Fruit fly (Drosophila melanogaster): ENCODE measurements around the gene Ras64B.

Gene Ras64B

DNA sequence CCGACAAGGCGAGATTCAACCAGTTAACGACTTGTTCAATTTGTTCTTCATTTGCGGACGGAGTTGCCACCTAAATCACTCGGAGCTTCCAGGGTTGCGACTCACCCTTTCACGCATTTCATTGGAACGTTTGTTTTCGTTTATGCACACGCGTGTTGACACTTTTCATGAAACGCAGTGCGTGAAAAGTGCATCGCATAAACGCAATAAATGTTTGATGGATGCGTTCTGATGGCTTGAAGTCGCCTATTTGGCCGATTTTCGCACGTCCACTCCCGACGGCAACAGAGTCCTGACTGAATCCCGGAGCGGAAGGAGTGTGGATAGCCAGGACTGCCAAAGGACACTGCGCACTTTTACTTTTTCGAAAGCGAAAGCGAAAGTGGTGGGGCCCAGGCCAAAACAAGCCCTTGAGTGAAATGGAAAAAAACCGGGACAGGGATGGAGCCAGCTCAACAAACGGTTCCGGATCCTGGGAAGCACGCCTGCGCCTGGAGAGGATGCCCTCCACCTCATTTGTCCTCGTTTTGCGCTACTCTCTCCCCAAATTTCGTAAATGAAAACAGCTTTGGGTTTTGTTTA, 39.2 kb downstream of the Ras64B start, which contains the start of gene Teh4:
TSS of gene Teh4 (minus strand) at position 290 of the 582 bp plus-strand sequence.
- no peak for TF ChIP-seq cic (GFP tag; optimal IDR thresholded peaks at IDR 0.05)
- no peak for TF ChIP-seq Clk (GFP tag; optimal IDR thresholded peaks at IDR 0.05)
- no peak for TF ChIP-seq CG11617 (GFP tag; optimal IDR thresholded peaks at IDR 0.05)
- TF ChIP-seq CG7045 (GFP tag; optimal IDR thresholded peaks at IDR 0.05), result peak; percentile 0
- peak; percentile 8 for TF ChIP-seq toe (GFP tag; optimal IDR thresholded peaks at IDR 0.05)
- no peak for TF ChIP-seq CG12768 (GFP tag; optimal IDR thresholded peaks at IDR 0.05)
- peak; percentile 27 for TF ChIP-seq CG5204 (GFP tag; optimal IDR thresholded peaks at IDR 0.05)
- TF ChIP-seq Crg-1 (GFP tag; optimal IDR thresholded peaks at IDR 0.05), result no peak

DNA sequence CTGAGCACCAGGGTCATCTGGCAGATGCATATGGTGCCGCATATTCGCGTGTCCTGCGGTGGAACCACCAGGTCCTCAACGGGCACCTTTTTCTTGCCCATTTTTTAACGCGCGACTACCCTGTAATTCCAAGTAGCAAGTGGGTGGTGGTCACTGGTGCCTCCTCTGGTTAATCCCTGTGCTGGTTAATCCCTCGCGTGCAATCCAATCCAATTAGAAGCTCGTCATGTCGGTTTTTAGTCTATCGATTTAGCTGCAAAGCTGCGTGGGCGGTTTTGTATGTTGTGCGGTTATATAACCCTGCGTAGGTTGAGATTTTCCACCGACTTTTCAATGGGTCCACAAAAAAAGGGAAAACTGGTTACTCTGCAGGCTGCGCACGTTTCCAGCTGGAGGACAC, 45.7 kb downstream of the Ras64B start, which contains the start of gene Teh3:
TSS of gene Teh3 (minus strand) at position 101 of the 400 bp plus-strand sequence.
- TF ChIP-seq CG5204 (GFP tag; optimal IDR thresholded peaks at IDR 0.05), result no peak
- TF ChIP-seq Crg-1 (GFP tag; optimal IDR thresholded peaks at IDR 0.05), result no peak
- no peak for TF ChIP-seq CG12768 (GFP tag; optimal IDR thresholded peaks at IDR 0.05)
- no peak for TF ChIP-seq CG7045 (GFP tag; optimal IDR thresholded peaks at IDR 0.05)
- no peak for TF ChIP-seq toe (GFP tag; optimal IDR thresholded peaks at IDR 0.05)

DNA sequence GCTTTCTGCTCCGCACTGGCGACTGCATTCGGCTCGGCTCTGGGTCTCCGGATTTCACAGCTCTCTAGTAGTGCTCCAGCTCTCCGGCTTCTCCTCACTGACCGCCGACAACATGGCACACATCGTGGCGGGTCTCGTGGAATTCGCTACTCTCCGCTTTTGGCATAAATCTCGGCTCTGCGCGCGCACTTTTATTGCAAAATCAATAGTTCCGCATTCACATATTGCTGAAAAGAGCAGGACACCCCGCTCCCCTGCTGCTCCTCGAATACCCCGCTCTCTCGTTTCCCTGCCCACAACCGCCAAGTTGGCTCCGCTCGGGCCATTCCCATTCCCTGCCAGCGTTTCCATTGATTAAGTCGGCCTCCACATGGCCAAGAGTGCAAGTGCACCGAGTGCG, 46.4 kb downstream of the Ras64B start:
- TF ChIP-seq kay (GFP tag; ENCODE audit: borderline replicate concordance), result no peak
- no peak for TF ChIP-seq Clk (GFP tag; optimal IDR thresholded peaks at IDR 0.05)
- TF ChIP-seq tj (GFP tag; optimal IDR thresholded peaks at IDR 0.05), result no peak
- no peak for TF ChIP-seq cnc (optimal IDR thresholded peaks at IDR 0.05)
- no peak for TF ChIP-seq CG7045 (GFP tag; optimal IDR thresholded peaks at IDR 0.05)
- TF ChIP-seq cic (GFP tag; optimal IDR thresholded peaks at IDR 0.05), result peak; percentile 74
- TF ChIP-seq Mnt (GFP tag; optimal IDR thresholded peaks at IDR 0.05), result peak; percentile 85
- TF ChIP-seq CG11617 (GFP tag; optimal IDR thresholded peaks at IDR 0.05), result no peak

DNA sequence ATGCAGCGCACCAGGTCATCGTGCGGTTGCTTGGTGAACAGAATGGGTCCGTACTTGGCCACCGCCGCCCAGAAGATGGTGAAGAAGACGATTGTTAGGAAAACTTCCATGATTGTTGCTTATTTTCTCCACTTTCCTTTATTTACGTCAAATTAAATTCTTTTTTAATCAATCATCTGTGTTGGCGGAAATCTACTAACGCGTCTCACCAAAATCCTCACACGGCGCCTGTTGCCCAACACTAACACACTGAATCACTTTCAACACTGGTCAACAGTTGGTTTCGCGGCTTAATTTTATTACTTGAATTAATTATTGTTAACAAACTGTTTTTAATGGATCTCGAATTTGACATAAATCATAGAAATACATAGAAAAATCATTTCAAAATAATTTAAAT, 47.8 kb downstream of the Ras64B start, which contains the start of gene VhaM9.7-c:
TSS of gene VhaM9.7-c (minus strand) at position 207 of the 400 bp plus-strand sequence.
- no peak for TF ChIP-seq kay (GFP tag; ENCODE audit: borderline replicate concordance)
- TF ChIP-seq Mnt (GFP tag; optimal IDR thresholded peaks at IDR 0.05), result peak; percentile 47
- peak; percentile 73 for TF ChIP-seq Crg-1 (GFP tag; optimal IDR thresholded peaks at IDR 0.05)
- TF ChIP-seq cnc (optimal IDR thresholded peaks at IDR 0.05), result no peak
- TF ChIP-seq pad (GFP tag; optimal IDR thresholded peaks at IDR 0.05), result peak; percentile 55
- TF ChIP-seq tj (GFP tag; optimal IDR thresholded peaks at IDR 0.05), result no peak
- no peak for TF ChIP-seq CG11617 (GFP tag; optimal IDR thresholded peaks at IDR 0.05)
- TF ChIP-seq CG7045 (GFP tag; optimal IDR thresholded peaks at IDR 0.05), result peak; percentile 46
- peak; percentile 44 for TF ChIP-seq toe (GFP tag; optimal IDR thresholded peaks at IDR 0.05)
- TF ChIP-seq Hr96 (GFP tag; optimal IDR thresholded peaks at IDR 0.05), result peak; percentile 55
- peak; percentile 10 for TF ChIP-seq CG33017 (tag; optimal IDR thresholded peaks at IDR 0.05)
- TF ChIP-seq CG12768 (GFP tag; optimal IDR thresholded peaks at IDR 0.05), result peak; percentile 46
- no peak for TF ChIP-seq cic (GFP tag; optimal IDR thresholded peaks at IDR 0.05)
- no peak for TF ChIP-seq ovo (GFP tag; optimal IDR thresholded peaks at IDR 0.05)
- peak; percentile 50 for TF ChIP-seq CG14711 (tag; optimal IDR thresholded peaks at IDR 0.05)
- TF ChIP-seq CG1620 (GFP tag; optimal IDR thresholded peaks at IDR 0.05), result peak; percentile 78
- TF ChIP-seq bab1 (GFP tag; optimal IDR thresholded peaks at IDR 0.05), result peak; percentile 18
- peak; percentile 48 for TF ChIP-seq CG5204 (GFP tag; optimal IDR thresholded peaks at IDR 0.05)
- TF ChIP-seq CG7101 (tag; optimal IDR thresholded peaks at IDR 0.05), result peak; percentile 70

DNA sequence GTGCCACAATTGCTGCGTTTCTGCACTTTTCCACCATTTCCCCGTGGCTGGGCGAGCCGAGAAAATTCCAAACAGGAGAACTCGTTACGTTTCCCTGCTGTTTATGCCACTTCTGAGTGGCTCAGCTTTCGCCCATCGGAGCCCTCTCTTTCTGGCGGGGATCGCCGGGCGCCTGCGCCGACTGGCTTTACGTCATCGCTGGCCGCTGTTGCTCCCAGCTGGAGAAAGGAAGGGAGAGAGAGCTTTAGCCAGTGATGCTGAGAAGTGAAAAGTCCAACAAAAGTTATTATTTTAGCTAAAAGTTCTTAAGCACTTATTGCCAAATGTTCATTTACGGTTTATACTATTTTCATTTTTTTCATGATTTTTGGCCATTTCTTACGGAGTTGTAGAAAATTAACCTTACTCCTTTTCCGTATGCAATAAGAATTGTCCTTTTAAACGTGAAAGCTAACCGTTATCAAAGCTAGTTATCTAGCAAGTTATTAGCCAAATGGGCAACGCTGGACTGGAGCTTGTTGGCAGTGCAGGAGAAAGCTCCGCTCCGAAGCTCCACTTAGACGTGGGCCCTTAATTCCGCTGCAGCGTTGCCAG, 49.2 kb downstream of the Ras64B start, which contains the start of the genes Teh2 and tipE:
TSS of gene Teh2 (minus strand) at position 94 of the 594 bp plus-strand sequence.
TSS of gene tipE (plus strand) at position 570 of the 594 bp plus-strand sequence.
- no peak for TF ChIP-seq kay (GFP tag; ENCODE audit: borderline replicate concordance)
- TF ChIP-seq cic (GFP tag; optimal IDR thresholded peaks at IDR 0.05), result no peak
- no peak for TF ChIP-seq Hr96 (GFP tag; optimal IDR thresholded peaks at IDR 0.05)
- no peak for TF ChIP-seq toe (GFP tag; optimal IDR thresholded peaks at IDR 0.05)

All from whole organism, adult.